Fruit fly (Drosophila melanogaster) whole organism, embryonic: Measurements from ENCODE around the gene COX7AL2.

Experiments
- C15 ChIP-seq: fragments of 200-800 bp; sonication (Bioruptor generic); IDR thresholded peaks from 3 replicates; pipeline ENCODE4 v1.3.6; 2022; ENCODE audit warnings: missing biosample characterization, missing genetic modification characterization
- CG10274 ChIP-seq: fragments of 200-800 bp; sonication (Bioruptor generic); optimal IDR thresholded peaks from 3 replicates; lab custom pipeline; 2017; ENCODE audit warnings: missing biosample characterization, mild to moderate bottlenecking, missing genetic modification characterization
- CG10565 ChIP-seq: fragments of 200-800 bp; sonication (Bioruptor generic); optimal IDR thresholded peaks from 3 replicates; lab custom pipeline; 2016; ENCODE audit warnings: missing biosample characterization, mild to moderate bottlenecking, missing genetic modification characterization
- CG10959 ChIP-seq: fragments of 200-800 bp; sonication (Bioruptor generic); IDR thresholded peaks from 2 replicates; pipeline ENCODE4 v1.3.6; 2022; ENCODE audit warnings: missing biosample characterization, missing genetic modification characterization
- CG10979 ChIP-seq: fragments of 200-800 bp; sonication (Bioruptor generic); optimal IDR thresholded peaks from 2 replicates; lab custom pipeline; 2018; ENCODE audit warnings: missing biosample characterization, mild to moderate bottlenecking, missing genetic modification characterization, moderate library complexity
- CG11085 ChIP-seq: fragments of 200-800 bp; sonication (Bioruptor generic); IDR thresholded peaks from 2 replicates; pipeline ENCODE4 v1.3.6; 2022; ENCODE audit warnings: missing biosample characterization, missing genetic modification characterization
- CG12219 ChIP-seq: fragments of 200-800 bp; sonication (Bioruptor generic); optimal IDR thresholded peaks from 3 replicates; lab custom pipeline; 2018; ENCODE audit warnings: missing biosample characterization, mild to moderate bottlenecking, missing genetic modification characterization
- CG12659 ChIP-seq: fragments of 200-800 bp; sonication (Bioruptor generic); optimal IDR thresholded peaks from 3 replicates; lab custom pipeline; 2017; ENCODE audit warnings: mild to moderate bottlenecking, missing biosample characterization, missing genetic modification reagents, missing genetic modification characterization
- CG13296 ChIP-seq: fragments of 200-800 bp; sonication (Bioruptor generic); optimal IDR thresholded peaks from 3 replicates; lab custom pipeline; 2018; ENCODE audit warnings: missing biosample characterization, mild to moderate bottlenecking, missing genetic modification characterization
- CG15479 ChIP-seq: fragments of 200-800 bp; sonication (Bioruptor generic); optimal IDR thresholded peaks from 3 replicates; lab custom pipeline; 2019; ENCODE audit warnings: missing biosample characterization, mild to moderate bottlenecking, missing genetic modification characterization, moderate library complexity
- CG2889 ChIP-seq: fragments of 200-800 bp; sonication (Bioruptor generic); IDR thresholded peaks from 3 replicates; pipeline ENCODE4 v1.3.6; 2022; ENCODE audit warnings: missing biosample characterization, missing genetic modification characterization
- CG34422 ChIP-seq: fragments of 200-800 bp; sonication (Bioruptor generic); IDR thresholded peaks from 3 replicates; pipeline ENCODE4 v1.3.6; 2022; ENCODE audit warnings: missing biosample characterization, missing genetic modification characterization
- CG3726 ChIP-seq: fragments of 200-800 bp; sonication (Bioruptor generic); IDR thresholded peaks from 3 replicates; pipeline ENCODE4, ENCODE4 v1.3.6; 2022; ENCODE audit warnings: missing biosample characterization, missing genetic modification characterization
- CG4328 ChIP-seq: fragments of 200-800 bp; sonication (Bioruptor generic); optimal IDR thresholded peaks from 3 replicates; lab custom pipeline; 2017; ENCODE audit warnings: missing biosample characterization, missing genetic modification reagents, missing genetic modification characterization
- CG4360 ChIP-seq: fragments of 200-800 bp; sonication (Bioruptor generic); IDR thresholded peaks from 2 replicates; pipeline ENCODE4 v1.3.6; 2022; ENCODE audit warnings: missing biosample characterization, missing genetic modification characterization
- CG43689 ChIP-seq: fragments of 200-800 bp; sonication (Bioruptor generic); IDR thresholded peaks from 2 replicates; pipeline ENCODE4 v1.3.6; 2022; ENCODE audit warnings: missing biosample characterization, missing genetic modification characterization
- CG4707 ChIP-seq: fragments of 200-800 bp; sonication (Bioruptor generic); optimal IDR thresholded peaks from 2 replicates; lab custom pipeline; 2018; ENCODE audit warnings: missing biosample characterization, mild to moderate bottlenecking, missing genetic modification characterization, moderate library complexity
- CG7928 ChIP-seq: fragments of 200-800 bp; sonication (Bioruptor generic); optimal IDR thresholded peaks from 2 replicates; lab custom pipeline; 2017; ENCODE audit warnings: missing biosample characterization, mild to moderate bottlenecking, missing genetic modification characterization
- CG8388 ChIP-seq: fragments of 200-800 bp; sonication (Bioruptor generic); optimal IDR thresholded peaks from 2 replicates; lab custom pipeline; 2019; ENCODE audit warnings: missing biosample characterization, mild to moderate bottlenecking, missing genetic modification characterization, moderate library complexity
- CG8478 ChIP-seq: fragments of >200 bp; optimal IDR thresholded peaks from 2 replicates; lab custom pipeline; 2018
- CG8944 ChIP-seq: fragments of 200-800 bp; sonication (Bioruptor generic); optimal IDR thresholded peaks from 3 replicates; lab custom pipeline; 2016; ENCODE audit warnings: missing biosample characterization, missing genetic modification characterization
- CkIIα-i1 ChIP-seq: fragments of 200-800 bp; sonication (Bioruptor generic); IDR thresholded peaks from 2 replicates; pipeline ENCODE4 v1.3.6; 2022; ENCODE audit warnings: missing biosample characterization, missing genetic modification characterization
- Dll ChIP-seq: fragments of 200-800 bp; sonication (Bioruptor generic); IDR thresholded peaks from 4 replicates; pipeline ENCODE4 v1.3.6; 2022; ENCODE audit warnings: missing biosample characterization, missing genetic modification characterization; ENCODE audit not compliant: partially characterized antibody
- Fer3 ChIP-seq: fragments of 200-800 bp; sonication (Bioruptor generic); optimal IDR thresholded peaks from 2 replicates; lab custom pipeline; 2018; ENCODE audit warnings: missing biosample characterization, mild to moderate bottlenecking, missing genetic modification characterization, moderate library complexity
- HmgD ChIP-seq: fragments of 200-800 bp; sonication (Bioruptor generic); optimal IDR thresholded peaks from 3 replicates; lab custom pipeline; 2016; ENCODE audit warnings: missing biosample characterization, missing genetic modification characterization
- Hr39 ChIP-seq: fragments of >200 bp; optimal IDR thresholded peaks from 2 replicates; lab custom pipeline; 2017
- Hsf ChIP-seq: fragments of 200-800 bp; sonication (Bioruptor generic); optimal IDR thresholded peaks from 3 replicates; lab custom pipeline; 2016; ENCODE audit warnings: missing biosample characterization, missing genetic modification characterization
- Nf-YC ChIP-seq: fragments of 200-800 bp; optimal IDR thresholded peaks from 3 replicates; lab custom pipeline; 2019; ENCODE audit warnings: missing biosample characterization, mild to moderate bottlenecking, missing genetic modification characterization, moderate library complexity
- Oli ChIP-seq: fragments of 200-800 bp; sonication (Bioruptor generic); optimal IDR thresholded peaks from 2 replicates; lab custom pipeline; 2018; ENCODE audit warnings: missing biosample characterization, mild to moderate bottlenecking, missing genetic modification characterization, moderate library complexity
- Poxn ChIP-seq: fragments of 200-800 bp; sonication (Bioruptor generic); IDR thresholded peaks from 2 replicates; pipeline ENCODE4 v1.3.6; 2022; ENCODE audit warnings: missing biosample characterization, missing genetic modification characterization
- Sox100B ChIP-seq: fragments of 200-800 bp; sonication (Bioruptor generic); optimal IDR thresholded peaks from 3 replicates; lab custom pipeline; 2018; ENCODE audit warnings: missing biosample characterization, mild to moderate bottlenecking, missing genetic modification characterization
- Sry-δ ChIP-seq: fragments of 200-800 bp; sonication (Bioruptor generic); optimal IDR thresholded peaks from 2 replicates; lab custom pipeline; 2016; ENCODE audit warnings: missing biosample characterization, missing genetic modification characterization
- ap ChIP-seq: fragments of 200-800 bp; sonication (Bioruptor generic); IDR thresholded peaks from 2 replicates; pipeline ENCODE4 v1.3.6; 2022; ENCODE audit warnings: missing biosample characterization, missing genetic modification characterization
- bbx ChIP-seq: fragments of 200-800 bp; sonication (Bioruptor generic); IDR thresholded peaks from 2 replicates; pipeline ENCODE4 v1.3.6; 2022; ENCODE audit warnings: missing biosample characterization, missing genetic modification characterization; ENCODE audit not compliant: partially characterized antibody
- ci ChIP-seq: fragments of 200-800 bp; sonication (Bioruptor generic); IDR thresholded peaks from 3 replicates; pipeline ENCODE4 v1.3.6; 2022; ENCODE audit warnings: missing biosample characterization, missing genetic modification characterization
- corto ChIP-seq: fragments of 200-800 bp; sonication (Bioruptor generic); optimal IDR thresholded peaks from 2 replicates; lab custom pipeline; 2016; ENCODE audit warnings: missing biosample characterization, mild to moderate bottlenecking, missing genetic modification characterization, moderate library complexity
- da ChIP-seq: fragments of 200-800 bp; sonication (Bioruptor generic); optimal IDR thresholded peaks from 2 replicates; lab custom pipeline; 2016; ENCODE audit warnings: missing biosample characterization, missing genetic modification characterization
- dati ChIP-seq: fragments of 200-800 bp; sonication (Bioruptor generic); IDR thresholded peaks from 2 replicates; pipeline ENCODE4 v1.3.6; 2022; ENCODE audit warnings: missing biosample characterization, missing genetic modification characterization
- ind ChIP-seq: fragments of 200-800 bp; sonication (Bioruptor generic); optimal IDR thresholded peaks from 3 replicates; lab custom pipeline; 2016; ENCODE audit warnings: missing biosample characterization, missing genetic modification characterization
- knrl ChIP-seq: fragments of 200-800 bp; sonication (Bioruptor generic); IDR thresholded peaks from 3 replicates; pipeline ENCODE4 v1.3.6; 2022; ENCODE audit warnings: missing biosample characterization, missing genetic modification characterization; ENCODE audit not compliant: partially characterized antibody
- lbe ChIP-seq: fragments of 200-800 bp; sonication (Bioruptor generic); optimal IDR thresholded peaks from 2 replicates; lab custom pipeline; 2016; ENCODE audit warnings: missing biosample characterization, mild to moderate bottlenecking, missing genetic modification characterization
- lola ChIP-seq, 3 experiments: fragments of >200 bp in 2 of 3; fragments of 200-800 bp in 1 of 3; sonication (Bioruptor generic) in 1 of 3; optimal IDR thresholded peaks; 2 replicates each; lab custom pipeline; 2017 to 2019; ENCODE audit warnings: missing biosample characterization in 3 of 3, missing genetic modification characterization in 3 of 3, mild to moderate bottlenecking in 1 of 3, moderate library complexity in 1 of 3
- odd ChIP-seq: fragments of 200-800 bp; sonication (Bioruptor generic); optimal IDR thresholded peaks from 2 replicates; lab custom pipeline; 2017; ENCODE audit warnings: missing biosample characterization, mild to moderate bottlenecking, missing genetic modification characterization
- pnt ChIP-seq: fragments of 200-800 bp; sonication (Bioruptor generic); optimal IDR thresholded peaks from 3 replicates; lab custom pipeline; 2016; ENCODE audit warnings: missing biosample characterization, missing genetic modification characterization
- ranshi ChIP-seq: fragments of 200-800 bp; sonication (Bioruptor generic); IDR thresholded peaks from 2 replicates; pipeline ENCODE4 v1.3.6; 2022; ENCODE audit warnings: missing biosample characterization, missing genetic modification characterization
- slp2 ChIP-seq: fragments of 200-800 bp; sonication (Bioruptor generic); optimal IDR thresholded peaks from 2 replicates; lab custom pipeline; 2016; ENCODE audit warnings: missing biosample characterization, missing genetic modification characterization
- tup ChIP-seq: fragments of 200-800 bp; sonication (Bioruptor generic); optimal IDR thresholded peaks from 2 replicates; lab custom pipeline; 2016; ENCODE audit warnings: missing biosample characterization, mild to moderate bottlenecking, missing genetic modification characterization, moderate library complexity
- twi ChIP-seq: fragments of 200-800 bp; optimal IDR thresholded peaks from 2 replicates; lab custom pipeline; 2019; ENCODE audit warnings: missing biosample characterization, mild to moderate bottlenecking, missing genetic modification characterization, moderate library complexity
- usp ChIP-seq: fragments of >200 bp; optimal IDR thresholded peaks from 2 replicates; lab custom pipeline; 2017; ENCODE audit warnings: missing biosample characterization, missing genetic modification characterization
- z ChIP-seq: fragments of 200-800 bp; sonication (Bioruptor generic); IDR thresholded peaks from 3 replicates; pipeline ENCODE4 v1.3.6; 2022; ENCODE audit warnings: missing biosample characterization, missing genetic modification characterization
- zen2 ChIP-seq: fragments of 200-800 bp; sonication (Bioruptor generic); IDR thresholded peaks from 3 replicates; pipeline ENCODE4 v1.3.6; 2022; ENCODE audit warnings: missing biosample characterization, missing genetic modification characterization; ENCODE audit not compliant: partially characterized antibody

COX7AL2 gene

DNA sequence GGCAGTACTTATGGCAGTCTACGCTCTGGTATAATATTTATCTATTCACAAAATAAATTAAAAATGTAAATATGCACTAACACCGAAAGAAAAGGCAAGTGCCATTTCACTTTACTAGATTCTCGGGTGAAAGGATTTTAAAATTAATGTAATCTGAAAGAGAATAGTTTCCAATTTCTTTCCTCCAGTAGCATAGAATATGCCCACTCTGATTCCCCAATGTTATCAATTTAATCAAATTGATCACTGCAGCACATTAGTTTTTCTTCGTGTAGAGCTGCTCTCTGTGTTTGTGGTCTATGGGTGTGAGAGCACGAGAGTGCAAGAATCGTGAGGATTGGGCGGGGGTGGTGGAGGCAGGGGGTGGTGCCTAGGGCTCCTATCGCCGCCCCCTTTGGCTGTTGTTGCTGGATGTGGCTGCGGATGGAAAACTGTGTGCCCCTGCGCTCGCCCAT lies 3.4 kb upstream of the COX7AL2 start (continued):
- TF ChIP-seq CG10274 (GFP tag; lab: Kevin White, UChicago), result peak; percentile 46
- TF ChIP-seq twi (tag; lab: Kevin White, UChicago), result peak; percentile 79
- TF ChIP-seq knrl (GFP tag; lab: Robert Waterston, UW), result 0 out of 3 replicates have a peak, but pooled peaks have one; percentile 12
- TF ChIP-seq HmgD (GFP tag; lab: Kevin White, UChicago), result no peak
- TF ChIP-seq Oli, result peak; percentile 88
- peak; percentile 4; the same call in 1 of the 3 replicates for TF ChIP-seq z (GFP tag; lab: Robert Waterston, UW)
- TF ChIP-seq CG4360 (GFP tag; lab: Robert Waterston, UW), result no peak
- TF ChIP-seq Hr39 (lab: Kevin White, UChicago), result no peak
- TF ChIP-seq Sox100B (GFP tag; lab: Kevin White, UChicago), result peak; percentile 92
- peak; percentile 69 for TF ChIP-seq ind (GFP tag; lab: Kevin White, UChicago)
- peak; percentile 76 for TF ChIP-seq CG10959 (GFP tag; lab: Robert Waterston, UW)
- peak; percentile 61 for TF ChIP-seq CG4328 (GFP tag; lab: Kevin White, UChicago)
- TF ChIP-seq lbe (GFP tag; lab: Kevin White, UChicago), result peak; percentile 27
- no peak for TF ChIP-seq zen2 (GFP tag; lab: Robert Waterston, UW)
- peak; percentile 64 for TF ChIP-seq tup (GFP tag; lab: Kevin White, UChicago)
- no peak for TF ChIP-seq CG15479 (GFP tag; lab: Kevin White, UChicago)
- peak; percentile 77 for TF ChIP-seq CG12219 (GFP tag; lab: Kevin White, UChicago)
- peak; percentile 79 for TF ChIP-seq pnt (GFP tag; lab: Kevin White, UChicago)
- no peak for TF ChIP-seq da
- TF ChIP-seq CkIIα-i1 (GFP tag; lab: Robert Waterston, UW), result no peak
- TF ChIP-seq usp (GFP tag; lab: Kevin White, UChicago), result no peak
- TF ChIP-seq corto (GFP tag; lab: Kevin White, UChicago), result peak; percentile 42
- TF ChIP-seq ci (GFP tag; lab: Robert Waterston, UW), result peak; percentile 80
- no peak for TF ChIP-seq Poxn (GFP tag; lab: Robert Waterston, UW)
- TF ChIP-seq Fer3 (tag; lab: Kevin White, UChicago), result peak; percentile 60
- TF ChIP-seq ranshi (GFP tag; lab: Robert Waterston, UW), result peak; percentile 63; the same call in 1 of the 2 replicates
- peak; percentile 44 for TF ChIP-seq CG10565 (GFP tag; lab: Kevin White, UChicago)
- 0 out of 2 replicates have a peak, but pooled peaks have one; percentile 7 for TF ChIP-seq dati (GFP tag; lab: Robert Waterston, UW)
- TF ChIP-seq lola (GFP tag; optimal IDR thresholded peaks at IDR 0.05; lab: Kevin White, UChicago), result peak in 1 of 3 experiments; percentile 97
- TF ChIP-seq Sry-δ (GFP tag; lab: Kevin White, UChicago), result no peak
- TF ChIP-seq CG2889 (GFP tag; lab: Robert Waterston, UW), result no peak
- peak; percentile 43; the same call in 1 of the 3 replicates for TF ChIP-seq CG3726 (GFP tag; lab: Robert Waterston, UW)
- peak; percentile 21 for TF ChIP-seq Nf-YC (tag; lab: Kevin White, UChicago)
- TF ChIP-seq CG8944, result peak; percentile 60
- no peak for TF ChIP-seq CG43689 (GFP tag; lab: Robert Waterston, UW)
- peak; percentile 71 for TF ChIP-seq CG12659 (GFP tag; lab: Kevin White, UChicago)
- TF ChIP-seq CG11085, result no peak
- no peak for TF ChIP-seq CG8478
- no peak for TF ChIP-seq C15 (GFP tag; lab: Robert Waterston, UW)
- TF ChIP-seq slp2 (GFP tag; lab: Kevin White, UChicago), result peak; percentile 81
- TF ChIP-seq CG4707, result peak; percentile 78
- TF ChIP-seq CG7928 (GFP tag; lab: Kevin White, UChicago), result no peak
- TF ChIP-seq CG13296 (GFP tag; lab: Kevin White, UChicago), result peak; percentile 12
- TF ChIP-seq Hsf (GFP tag; lab: Kevin White, UChicago), result peak; percentile 85
- TF ChIP-seq CG34422 (GFP tag; lab: Robert Waterston, UW), result peak; percentile 80; the same call in 2 of the 3 replicates
- peak; percentile 94 for TF ChIP-seq CG10979 (tag; lab: Kevin White, UChicago)
- TF ChIP-seq bbx, result no peak
- TF ChIP-seq ap (GFP tag; lab: Robert Waterston, UW), result peak; percentile 74
- peak; percentile 90 for TF ChIP-seq CG8388
- TF ChIP-seq Dll (GFP tag; lab: Robert Waterston, UW), result no peak
- peak; percentile 75 for TF ChIP-seq odd
